Fruit fly (Drosophila melanogaster) whole organism, prepupa: ENCODE data around the gene CG11322.

Experiments used
- CG1621 ChIP-seq: fragments of 200-800 bp; sonication (Bioruptor generic); optimal IDR thresholded peaks from 3 replicates; lab custom pipeline; 2018; ENCODE audit warnings: missing biosample characterization, mild to moderate bottlenecking, missing genetic modification characterization
- CG31627 ChIP-seq: fragments of 200-800 bp; sonication (Bioruptor generic); optimal IDR thresholded peaks from 3 replicates; lab custom pipeline; 2016; ENCODE audit warnings: missing biosample characterization, missing genetic modification characterization
- CG34406 ChIP-seq: fragments of 200-800 bp; sonication (Bioruptor generic); optimal IDR thresholded peaks from 3 replicates; lab custom pipeline; 2016; ENCODE audit warnings: missing biosample characterization, missing genetic modification characterization
- CG3919 ChIP-seq: fragments of 200-800 bp; sonication (Bioruptor generic); optimal IDR thresholded peaks from 3 replicates; lab custom pipeline; 2016; ENCODE audit warnings: missing biosample characterization, missing genetic modification characterization
- CG6792 ChIP-seq: fragments of 200-800 bp; sonication (Bioruptor generic); optimal IDR thresholded peaks from 3 replicates; lab custom pipeline; 2016; ENCODE audit warnings: missing biosample characterization, missing genetic modification characterization
- CG6854 ChIP-seq: fragments of 200-800 bp; sonication (Bioruptor generic); optimal IDR thresholded peaks from 2 replicates; lab custom pipeline; 2017; ENCODE audit warnings: missing biosample characterization, mild to moderate bottlenecking, missing genetic modification characterization
- CG7368 ChIP-seq: fragments of 200-800 bp; sonication (Bioruptor generic); optimal IDR thresholded peaks from 3 replicates; lab custom pipeline; 2016; ENCODE audit warnings: missing biosample characterization, missing genetic modification characterization
- CG9139 ChIP-seq: fragments of 200-800 bp; sonication (Bioruptor generic); optimal IDR thresholded peaks from 3 replicates; lab custom pipeline; 2017; ENCODE audit warnings: missing biosample characterization, mild to moderate bottlenecking, missing genetic modification characterization
- Ets21C ChIP-seq: fragments of 200-800 bp; sonication (Bioruptor generic); optimal IDR thresholded peaks from 3 replicates; lab custom pipeline; 2016; ENCODE audit warnings: missing biosample characterization, missing genetic modification characterization
- Gug ChIP-seq: fragments of 200-800 bp; sonication (Bioruptor generic); IDR thresholded peaks from 2 replicates; pipeline ENCODE4 v1.3.6; 2022; ENCODE audit warnings: missing biosample characterization, missing genetic modification characterization
- Lpt ChIP-seq: fragments of 200-800 bp; sonication (Bioruptor generic); optimal IDR thresholded peaks from 3 replicates; lab custom pipeline; 2016; ENCODE audit warnings: missing biosample characterization, missing genetic modification characterization
- esn ChIP-seq: fragments of 200-800 bp; sonication (Bioruptor generic); optimal IDR thresholded peaks from 2 replicates; lab custom pipeline; 2016; ENCODE audit warnings: missing biosample characterization, mild to moderate bottlenecking, missing genetic modification characterization, moderate library complexity

dm6 chr2L:6791845-6792443 is 32.5 kb upstream of the CG11322 start:
- TF ChIP-seq CG31627 (GFP tag; lab: Kevin White, UChicago), result no peak
- TF ChIP-seq esn (GFP tag; lab: Kevin White, UChicago), result no peak
- no peak for TF ChIP-seq CG9139
- TF ChIP-seq CG3919 (GFP tag; lab: Kevin White, UChicago), result no peak
- peak; percentile 72 for TF ChIP-seq CG1621 (tag; lab: Kevin White, UChicago)
- TF ChIP-seq Ets21C, result no peak
- TF ChIP-seq Lpt (GFP tag; lab: Kevin White, UChicago), result no peak
- TF ChIP-seq CG6792, result no peak
- TF ChIP-seq CG34406 (GFP tag; lab: Kevin White, UChicago), result no peak
- no peak for TF ChIP-seq Gug (GFP tag; lab: Robert Waterston, UW)
- TF ChIP-seq CG6854 (GFP tag; lab: Kevin White, UChicago), result no peak
- TF ChIP-seq CG7368 (GFP tag; lab: Kevin White, UChicago), result no peak
